Fruit fly (Drosophila melanogaster) S2 (cell line): ENCODE measurements around the gene Frq1.

Experiments
- CG8478 ChIP-seq: fragments of >200 bp; optimal IDR thresholded peaks from 2 replicates; lab custom pipeline; 2018
- CTCF ChIP-seq, 2 experiments: fragments of >200 bp; optimal IDR thresholded peaks; 2 replicates each; lab custom pipeline; 2018

DNA sequence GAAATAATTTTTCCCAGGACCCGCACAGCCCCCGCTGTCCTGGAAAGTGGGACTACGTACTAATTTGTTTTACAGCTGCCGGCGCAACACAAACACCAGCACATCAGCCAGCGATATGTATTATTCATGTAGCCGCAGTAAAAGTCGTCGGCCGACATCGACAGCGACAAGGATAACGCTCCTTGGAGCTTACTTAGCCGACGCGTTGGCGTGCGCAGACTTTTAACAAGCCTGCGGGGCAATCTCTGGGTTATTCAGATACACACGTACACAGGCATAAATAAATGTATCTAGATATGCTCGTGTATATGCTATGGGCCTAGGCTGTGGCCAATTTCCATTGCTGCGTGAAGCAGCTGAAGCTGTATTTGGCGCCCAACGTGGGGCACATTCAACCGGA, 42.5 kb downstream of the Frq1 start:
- TF ChIP-seq CG8478 (lab: Kevin White, UChicago): no peak
- no peak for TF ChIP-seq CTCF (optimal IDR thresholded peaks at IDR 0.05; lab: Kevin White, UChicago)
